Comparison of ENCODE assay signal across 4 worm cellular contexts in genomic region chrII:4575579-4575978, ce11.
TF ChIP-seq lines count a peak whose summit lies in the region.

No protein-coding gene starts in this region.

TF ChIP-seq in whole organism, L2 larva, 48 proteins besides CTCF, POLR2A, EP300 and RAD21:
- TF ChIP-seq mab-5 (tag; optimal IDR thresholded peaks at IDR 0.05; lab: Kevin White, UChicago), result peak; percentile 69
- TF ChIP-seq aly-2 (tag; optimal IDR thresholded peaks at IDR 0.05; lab: Kevin White, UChicago), result no peak

TF ChIP-seq in whole organism, L3 larva, 47 proteins besides CTCF, POLR2A, EP300 and RAD21:
- TF ChIP-seq lsy-12 (tag; optimal IDR thresholded peaks at IDR 0.05; lab: Kevin White, UChicago) (peak; percentile 25), ama-1 (optimal IDR thresholded peaks at IDR 0.05; lab: Kevin White, UChicago) (no peak), sea-2 (GFP tag; optimal IDR thresholded peaks at IDR 0.05; lab: Kevin White, UChicago) (no peak), zag-1 (tag; optimal IDR thresholded peaks at IDR 0.05; lab: Kevin White, UChicago) (no peak), fkh-10 (GFP tag; optimal IDR thresholded peaks at IDR 0.05; lab: Kevin White, UChicago) (no peak), pha-4 (tag; optimal IDR thresholded peaks at IDR 0.05; lab: Kevin White, UChicago) (no peak), lin-39 (tag; optimal IDR thresholded peaks at IDR 0.05; lab: Kevin White, UChicago) (peak; percentile 79), nhr-25 (tag; optimal IDR thresholded peaks at IDR 0.05; lab: Kevin White, UChicago) (no peak)

TF ChIP-seq in whole organism, late embryonic, 69 proteins besides CTCF, POLR2A, EP300 and RAD21:
- no peak for TF ChIP-seq C38D4.7 (GFP tag; optimal IDR thresholded peaks at IDR 0.05; lab: Kevin White, UChicago)
- TF ChIP-seq unc-55 (GFP tag; optimal IDR thresholded peaks at IDR 0.05; lab: Kevin White, UChicago), result peak; percentile 76
- TF ChIP-seq pros-1 (tag; optimal IDR thresholded peaks at IDR 0.05; lab: Kevin White, UChicago), result no peak

TF ChIP-seq in whole organism, mixed stage, embryonic, 35 proteins besides CTCF, POLR2A, EP300 and RAD21:
- TF ChIP-seq mls-2 (tag; optimal IDR thresholded peaks at IDR 0.05; lab: Kevin White, UChicago) (no peak), sptf-1 (tag; optimal IDR thresholded peaks at IDR 0.05; lab: Kevin White, UChicago) (peak; percentile 49)

Comparison
In these comparisons a context has a peak if more than half of its experiments do, and no peak if none do; other contexts are left out.
1. Of the 6 proteins assayed by ChIP-seq in both whole organism, late embryonic and whole organism, L2 larva: peak only in whole organism, late embryonic: unc-55; only in whole organism, L2 larva: none; in both: none; in neither: 5.